Worm (Caenorhabditis elegans): Measurements from ENCODE around the gene K10G4.5.

Gene K10G4.5

ce11 chrV:17251364-17251961 is 49.8 kb downstream of the K10G4.5 start, which contains the start of gene Y61B8A.6:
Gene Y61B8A.6, plus strand, starts transcription at chrV:17251911.
- TF ChIP-seq mml-1 (tag; optimal IDR thresholded peaks at IDR 0.05) = no peak

DNA sequence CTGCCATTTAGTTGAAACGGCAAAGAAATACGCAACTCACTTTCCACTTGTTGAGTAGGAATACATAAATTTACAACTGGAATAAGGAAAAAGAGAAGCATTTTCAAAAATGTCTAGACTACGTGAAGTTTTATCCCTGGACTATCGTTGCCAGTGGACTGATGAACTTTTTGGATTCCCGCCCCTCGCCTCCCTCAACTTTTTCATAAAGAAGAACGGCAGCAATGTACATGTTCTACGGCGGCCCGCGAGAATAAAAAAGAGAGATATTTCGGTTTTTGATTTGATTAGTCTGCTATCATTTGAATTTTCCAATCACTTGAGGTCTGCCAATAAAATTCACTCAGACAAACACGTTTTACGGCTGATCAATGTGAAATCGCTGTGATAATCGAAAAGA is 52.4 kb downstream of the K10G4.5 start, which contains the start of gene clec-243:
Gene clec-243 (minus strand): TSS at position 101 of the 400 bp plus-strand sequence.
- no peak for TF ChIP-seq unc-62 (GFP tag; optimal IDR thresholded peaks at IDR 0.05)
- no peak for TF ChIP-seq elt-3 (tag; optimal IDR thresholded peaks at IDR 0.05)

All from whole organism, L3 larva.